Fruit fly (Drosophila melanogaster) whole organism, adult: ENCODE data around the gene CG42366.
A peak's percentile ranks its signal among the peaks of the same experiment; 100 is the strongest.

Source experiments
- CG11617 ChIP-seq: fragments of 200-800 bp; sonication (Bioruptor generic); optimal IDR thresholded peaks from 2 replicates; lab custom pipeline; 2017; ENCODE audit warnings: mild to moderate bottlenecking, missing biosample characterization, missing genetic modification reagents, missing genetic modification characterization
- CG12768 ChIP-seq: fragments of 200-800 bp; sonication (Bioruptor generic); optimal IDR thresholded peaks from 2 replicates; lab custom pipeline; 2017; ENCODE audit warnings: missing biosample characterization, missing genetic modification characterization, mild to moderate bottlenecking, moderate library complexity, missing genetic modification reagents
- CG14711 ChIP-seq: fragments of 200-800 bp; sonication (Bioruptor generic); optimal IDR thresholded peaks from 2 replicates; lab custom pipeline; 2018; ENCODE audit warnings: missing biosample characterization, mild to moderate bottlenecking, missing genetic modification characterization, moderate library complexity
- CG1620 ChIP-seq: fragments of 200-800 bp; sonication (Bioruptor generic); optimal IDR thresholded peaks from 2 replicates; lab custom pipeline; 2016; ENCODE audit warnings: missing biosample characterization, missing genetic modification characterization
- CG33017 ChIP-seq: fragments of 200-800 bp; sonication (Bioruptor generic); optimal IDR thresholded peaks from 2 replicates; lab custom pipeline; 2018; ENCODE audit warnings: missing biosample characterization, mild to moderate bottlenecking, missing genetic modification characterization, moderate library complexity
- CG5204 ChIP-seq: fragments of 200-800 bp; sonication (Bioruptor generic); optimal IDR thresholded peaks from 2 replicates; lab custom pipeline; 2016; ENCODE audit warnings: missing biosample characterization, missing genetic modification characterization
- CG7045 ChIP-seq: fragments of 200-800 bp; sonication (Bioruptor generic); optimal IDR thresholded peaks from 2 replicates; lab custom pipeline; 2017; ENCODE audit warnings: missing biosample characterization, mild to moderate bottlenecking, missing genetic modification characterization
- CG7101 ChIP-seq: fragments of 200-800 bp; sonication (Bioruptor generic); optimal IDR thresholded peaks from 2 replicates; lab custom pipeline; 2018; ENCODE audit warnings: missing biosample characterization, mild to moderate bottlenecking, missing genetic modification characterization, moderate library complexity
- Clk ChIP-seq: fragments of 200-800 bp; sonication (Bioruptor generic); optimal IDR thresholded peaks from 2 replicates; lab custom pipeline; 2017; ENCODE audit warnings: missing biosample characterization, missing genetic modification characterization
- Crg-1 ChIP-seq: fragments of 200-800 bp; sonication (Bioruptor generic); optimal IDR thresholded peaks from 2 replicates; lab custom pipeline; 2016; ENCODE audit warnings: missing biosample characterization, missing genetic modification characterization
- Hr96 ChIP-seq: fragments of 200-800 bp; sonication (Bioruptor generic); optimal IDR thresholded peaks from 2 replicates; lab custom pipeline; 2016; ENCODE audit warnings: missing biosample characterization, missing genetic modification characterization
- Mnt ChIP-seq: fragments of 200-800 bp; sonication (Bioruptor generic); optimal IDR thresholded peaks from 2 replicates; lab custom pipeline; 2016; ENCODE audit warnings: missing biosample characterization, mild to moderate bottlenecking, missing genetic modification characterization
- bab1 ChIP-seq: fragments of 200-800 bp; sonication (Bioruptor generic); optimal IDR thresholded peaks from 3 replicates; lab custom pipeline; 2019; ENCODE audit warnings: missing biosample characterization, mild to moderate bottlenecking, missing genetic modification characterization, moderate library complexity
- cic ChIP-seq: fragments of 200-800 bp; sonication (Bioruptor generic); optimal IDR thresholded peaks from 2 replicates; lab custom pipeline; 2017; ENCODE audit warnings: missing biosample characterization, mild to moderate bottlenecking, missing genetic modification characterization, moderate library complexity
- cnc ChIP-seq, 2 experiments: fragments of >200 bp; optimal IDR thresholded peaks; 2 replicates each; lab custom pipeline; 2017
- kay ChIP-seq: fragments of 200-800 bp; sonication (Bioruptor generic); peaks from one replicate; lab custom pipeline; 2016; ENCODE audit warnings: missing biosample characterization, missing genetic modification characterization, borderline replicate concordance
- ovo ChIP-seq: fragments of 200-800 bp; sonication (Bioruptor generic); optimal IDR thresholded peaks from 2 replicates; lab custom pipeline; 2016; ENCODE audit warnings: missing biosample characterization, missing genetic modification characterization
- pad ChIP-seq: fragments of 200-800 bp; sonication (Bioruptor generic); optimal IDR thresholded peaks from 3 replicates; lab custom pipeline; 2017; ENCODE audit warnings: missing biosample characterization, missing genetic modification characterization, mild to moderate bottlenecking, moderate library complexity, missing genetic modification reagents
- tj ChIP-seq: fragments of 200-800 bp; sonication (Bioruptor generic); optimal IDR thresholded peaks from 3 replicates; lab custom pipeline; 2017; ENCODE audit warnings: missing biosample characterization, mild to moderate bottlenecking, missing genetic modification characterization, moderate library complexity
- toe ChIP-seq: fragments of 200-800 bp; sonication (Bioruptor generic); optimal IDR thresholded peaks from 2 replicates; lab custom pipeline; 2016; ENCODE audit warnings: missing biosample characterization, missing genetic modification characterization

CG42366 gene

dm6 chr2L:9947265-9947664 is 22.3 kb downstream of the CG42366 start, which contains the start of gene CG5853:
CG5853 (minus strand) TSS chr2L:9947648.
- TF ChIP-seq CG5204 (GFP tag; lab: Kevin White, UChicago) (no peak), CG33017 (tag; lab: Kevin White, UChicago) (peak; percentile 27), bab1 (GFP tag; lab: Kevin White, UChicago) (peak; percentile 62), CG14711 (tag; lab: Kevin White, UChicago) (peak; percentile 11), cnc (optimal IDR thresholded peaks at IDR 0.05; lab: Kevin White, UChicago) (no peak), toe (GFP tag; lab: Kevin White, UChicago) (peak; percentile 18), Clk (GFP tag; lab: Kevin White, UChicago) (peak; percentile 25), Hr96 (GFP tag; lab: Kevin White, UChicago) (peak; percentile 46), CG7101 (tag; lab: Kevin White, UChicago) (peak; percentile 26), cic (GFP tag; lab: Kevin White, UChicago) (peak; percentile 79), kay (no peak), CG11617 (GFP tag; lab: Kevin White, UChicago) (no peak), CG12768 (GFP tag; lab: Kevin White, UChicago) (peak; percentile 78), CG1620 (GFP tag; lab: Kevin White, UChicago) (no peak), pad (GFP tag; lab: Kevin White, UChicago) (peak; percentile 33), tj (GFP tag; lab: Kevin White, UChicago) (peak; percentile 25), Mnt (GFP tag; lab: Kevin White, UChicago) (peak; percentile 79), Crg-1 (GFP tag; lab: Kevin White, UChicago) (no peak), ovo (GFP tag; lab: Kevin White, UChicago) (peak; percentile 37), CG7045 (GFP tag; lab: Kevin White, UChicago) (no peak)

dm6 chr2L:9947738-9948519 is 23.0 kb downstream of the CG42366 start:
- TF ChIP-seq CG14711 (tag; lab: Kevin White, UChicago) (no peak), bab1 (GFP tag; lab: Kevin White, UChicago) (no peak), CG12768 (GFP tag; lab: Kevin White, UChicago) (peak; percentile 68), cic (GFP tag; lab: Kevin White, UChicago) (peak; percentile 47), ovo (GFP tag; lab: Kevin White, UChicago) (no peak), Hr96 (GFP tag; lab: Kevin White, UChicago) (no peak), cnc (optimal IDR thresholded peaks at IDR 0.05; lab: Kevin White, UChicago) (no peak)

dm6 chr2L:9948520-9948858 is 23.5 kb downstream of the CG42366 start:
- TF ChIP-seq CG12768 (GFP tag; lab: Kevin White, UChicago) = no peak
- no peak for TF ChIP-seq CG11617 (GFP tag; lab: Kevin White, UChicago)
- no peak for TF ChIP-seq toe (GFP tag; lab: Kevin White, UChicago)
- TF ChIP-seq Hr96 (GFP tag; lab: Kevin White, UChicago) = no peak
- no peak for TF ChIP-seq cic (GFP tag; lab: Kevin White, UChicago)
- no peak for TF ChIP-seq bab1 (GFP tag; lab: Kevin White, UChicago)
- TF ChIP-seq Mnt (GFP tag; lab: Kevin White, UChicago) = no peak
- TF ChIP-seq cnc (optimal IDR thresholded peaks at IDR 0.05; lab: Kevin White, UChicago) = no peak
- TF ChIP-seq CG14711 (tag; lab: Kevin White, UChicago) = no peak
- no peak for TF ChIP-seq pad (GFP tag; lab: Kevin White, UChicago)
- TF ChIP-seq Clk (GFP tag; lab: Kevin White, UChicago) = no peak
- no peak for TF ChIP-seq ovo (GFP tag; lab: Kevin White, UChicago)
- no peak for TF ChIP-seq CG7101 (tag; lab: Kevin White, UChicago)
- TF ChIP-seq Crg-1 (GFP tag; lab: Kevin White, UChicago) = no peak
- TF ChIP-seq tj (GFP tag; lab: Kevin White, UChicago) = no peak

dm6 chr2L:9949178-9950062 is 24.5 kb downstream of the CG42366 start:
- peak; percentile 72 for TF ChIP-seq CG12768 (GFP tag; lab: Kevin White, UChicago)
- no peak for TF ChIP-seq toe (GFP tag; lab: Kevin White, UChicago)
- no peak for TF ChIP-seq tj (GFP tag; lab: Kevin White, UChicago)
- TF ChIP-seq bab1 (GFP tag; lab: Kevin White, UChicago) = no peak
- no peak for TF ChIP-seq Hr96 (GFP tag; lab: Kevin White, UChicago)
- TF ChIP-seq CG14711 (tag; lab: Kevin White, UChicago) = no peak
- no peak for TF ChIP-seq Clk (GFP tag; lab: Kevin White, UChicago)
- TF ChIP-seq CG1620 (GFP tag; lab: Kevin White, UChicago) = no peak
- no peak for TF ChIP-seq CG11617 (GFP tag; lab: Kevin White, UChicago)
- TF ChIP-seq CG33017 (tag; lab: Kevin White, UChicago) = no peak
- TF ChIP-seq Mnt (GFP tag; lab: Kevin White, UChicago) = no peak
- TF ChIP-seq CG7101 (tag; lab: Kevin White, UChicago) = no peak
- TF ChIP-seq kay = no peak
- no peak for TF ChIP-seq pad (GFP tag; lab: Kevin White, UChicago)
- peak; percentile 0 for TF ChIP-seq CG7045 (GFP tag; lab: Kevin White, UChicago)
- peak; percentile 19 for TF ChIP-seq cic (GFP tag; lab: Kevin White, UChicago)
- no peak for TF ChIP-seq cnc (optimal IDR thresholded peaks at IDR 0.05; lab: Kevin White, UChicago)
- no peak for TF ChIP-seq CG5204 (GFP tag; lab: Kevin White, UChicago)
- TF ChIP-seq Crg-1 (GFP tag; lab: Kevin White, UChicago) = no peak
- TF ChIP-seq ovo (GFP tag; lab: Kevin White, UChicago) = no peak
